Worm (Caenorhabditis elegans) whole organism, late embryonic: Measurements from ENCODE around the gene VY10G11R.1.

Experiments
- C38D4.7 ChIP-seq: fragments of 200-800 bp; sonication (Bioruptor generic); optimal IDR thresholded peaks from 2 replicates; lab custom pipeline; 2018; ENCODE audit warnings: mild to moderate bottlenecking, missing genetic modification characterization, moderate library complexity, missing compliant biosample characterization
- F13H6.1 ChIP-seq: sonication (generic microtip); optimal IDR thresholded peaks from 2 replicates; lab custom pipeline; 2016; ENCODE audit warnings: missing genetic modification characterization, missing compliant biosample characterization
- K09A11.1 ChIP-seq: sonication (generic microtip); optimal IDR thresholded peaks from 2 replicates; lab custom pipeline; 2017; ENCODE audit warnings: antibody characterized with exemption, mild to moderate bottlenecking, missing genetic modification characterization, missing compliant biosample characterization; ENCODE audit not compliant: insufficient read depth
- T23F11.4 ChIP-seq: fragments of 200-800 bp; sonication (Bioruptor generic); optimal IDR thresholded peaks from 2 replicates; lab custom pipeline; 2018; ENCODE audit warnings: mild to moderate bottlenecking, missing genetic modification characterization, missing compliant biosample characterization
- Y22D7AL.16 ChIP-seq: sonication (generic microtip); optimal IDR thresholded peaks from 2 replicates; lab custom pipeline; 2016; ENCODE audit warnings: missing genetic modification characterization, missing compliant biosample characterization
- ahr-1 ChIP-seq: sonication (generic microtip); optimal IDR thresholded peaks from 2 replicates; lab custom pipeline; 2016; ENCODE audit warnings: missing genetic modification characterization, missing compliant biosample characterization
- ama-1 ChIP-seq: fragments of 150-350 bp; optimal IDR thresholded peaks from 2 replicates; lab custom pipeline; 2014
- ceh-14 ChIP-seq: sonication (generic microtip); optimal IDR thresholded peaks from 2 replicates; lab custom pipeline; 2016; ENCODE audit warnings: missing genotype, missing genetic modification characterization, missing compliant biosample characterization
- ceh-18 ChIP-seq: sonication (generic microtip); optimal IDR thresholded peaks from 2 replicates; lab custom pipeline; 2016; ENCODE audit warnings: missing genetic modification characterization, missing compliant biosample characterization
- ceh-19 ChIP-seq: fragments of 200-800 bp; sonication (Bioruptor generic); optimal IDR thresholded peaks from 2 replicates; lab custom pipeline; 2018; ENCODE audit warnings: mild to moderate bottlenecking, missing genetic modification characterization, missing compliant biosample characterization
- ceh-22 ChIP-seq: sonication (generic microtip); optimal IDR thresholded peaks from 2 replicates; lab custom pipeline; 2017; ENCODE audit warnings: missing biosample characterization, missing genetic modification characterization
- ceh-31 ChIP-seq: sonication (generic microtip); optimal IDR thresholded peaks from 2 replicates; lab custom pipeline; 2016; ENCODE audit warnings: missing genetic modification characterization, missing compliant biosample characterization
- ceh-34 ChIP-seq: sonication (generic microtip); optimal IDR thresholded peaks from 2 replicates; lab custom pipeline; 2016; ENCODE audit warnings: mild to moderate bottlenecking, missing genetic modification characterization, missing compliant biosample characterization
- ceh-45 ChIP-seq: fragments of 200-800 bp; sonication (Bioruptor generic); IDR thresholded peaks from 2 replicates; pipeline ENCODE4 v1.3.6; 2022; ENCODE audit warnings: missing genetic modification reagents, missing genetic modification characterization, missing compliant biosample characterization
- ceh-48 ChIP-seq: sonication (generic microtip); optimal IDR thresholded peaks from 2 replicates; lab custom pipeline; 2016; ENCODE audit warnings: missing genetic modification characterization, inconsistent platforms, missing compliant biosample characterization
- ceh-6 ChIP-seq: fragments of 200-800 bp; sonication (Bioruptor generic); optimal IDR thresholded peaks from 2 replicates; lab custom pipeline; 2018; ENCODE audit warnings: mild to moderate bottlenecking, missing genetic modification characterization, missing compliant biosample characterization
- che-1 ChIP-seq: sonication (generic microtip); optimal IDR thresholded peaks from 2 replicates; lab custom pipeline; 2016; ENCODE audit warnings: mild to moderate bottlenecking, missing genetic modification characterization, missing compliant biosample characterization
- elt-2 ChIP-seq: sonication (generic microtip); optimal IDR thresholded peaks from 2 replicates; lab custom pipeline; 2016; ENCODE audit warnings: missing genetic modification reagents, missing genetic modification characterization, missing compliant biosample characterization
- elt-4 ChIP-seq: sonication (generic microtip); optimal IDR thresholded peaks from 2 replicates; lab custom pipeline; 2016; ENCODE audit warnings: missing genetic modification characterization, missing compliant biosample characterization
- eyg-1 ChIP-seq: sonication (generic microtip); optimal IDR thresholded peaks from 2 replicates; lab custom pipeline; 2016; ENCODE audit warnings: missing genotype, missing genetic modification characterization, missing compliant biosample characterization
- fax-1 ChIP-seq: sonication (generic microtip); optimal IDR thresholded peaks from 2 replicates; lab custom pipeline; 2016; ENCODE audit warnings: missing genotype, missing genetic modification characterization, missing compliant biosample characterization
- fkh-10 ChIP-seq: fragments of 150-350 bp; optimal IDR thresholded peaks from 2 replicates; lab custom pipeline; 2014; ENCODE audit warnings: missing biosample characterization, missing genetic modification reagents, missing genetic modification characterization
- fkh-6 ChIP-seq: sonication (generic microtip); optimal IDR thresholded peaks from 2 replicates; lab custom pipeline; 2016; ENCODE audit warnings: missing genetic modification characterization, missing compliant biosample characterization
- hlh-13 ChIP-seq: fragments of 200-800 bp; sonication (Bioruptor generic); optimal IDR thresholded peaks from 2 replicates; lab custom pipeline; 2018; ENCODE audit warnings: mild to moderate bottlenecking, missing genetic modification characterization, missing compliant biosample characterization
- hlh-15 ChIP-seq: sonication (generic microtip); optimal IDR thresholded peaks from 2 replicates; lab custom pipeline; 2016; ENCODE audit warnings: missing genetic modification characterization, missing compliant biosample characterization
- hlh-30 ChIP-seq: sonication (generic microtip); optimal IDR thresholded peaks from 2 replicates; lab custom pipeline; 2017; ENCODE audit warnings: antibody characterized with exemption, missing genetic modification characterization, missing compliant biosample characterization; ENCODE audit not compliant: insufficient read depth
- lim-6 ChIP-seq: sonication (generic microtip); optimal IDR thresholded peaks from 2 replicates; lab custom pipeline; 2016; ENCODE audit warnings: missing genetic modification characterization, missing compliant biosample characterization
- lin-11 ChIP-seq: fragments of 200-800 bp; sonication (Bioruptor generic); optimal IDR thresholded peaks from 2 replicates; lab custom pipeline; 2018; ENCODE audit warnings: mild to moderate bottlenecking, missing genetic modification characterization, missing compliant biosample characterization
- madf-2 ChIP-seq: sonication (generic microtip); optimal IDR thresholded peaks from 2 replicates; lab custom pipeline; 2017; ENCODE audit warnings: missing genetic modification characterization, missing compliant biosample characterization
- nhr-11 ChIP-seq: fragments of 150-350 bp; optimal IDR thresholded peaks from 2 replicates; lab custom pipeline; 2014; ENCODE audit warnings: missing biosample characterization, missing genetic modification characterization
- nhr-232 ChIP-seq: sonication (generic microtip); optimal IDR thresholded peaks from 2 replicates; lab custom pipeline; 2016; ENCODE audit warnings: missing genetic modification characterization, missing compliant biosample characterization
- pag-3 ChIP-seq: sonication (generic microtip); optimal IDR thresholded peaks from 2 replicates; lab custom pipeline; 2016; ENCODE audit warnings: missing compliant biosample characterization, missing genetic modification characterization, borderline replicate concordance
- pat-9 ChIP-seq: fragments of 200-800 bp; sonication (Bioruptor generic); optimal IDR thresholded peaks from 2 replicates; lab custom pipeline; 2018; ENCODE audit warnings: mild to moderate bottlenecking, missing genetic modification characterization, moderate library complexity, missing compliant biosample characterization
- pax-1 ChIP-seq: fragments of 150-350 bp; optimal IDR thresholded peaks from 2 replicates; lab custom pipeline; 2014; ENCODE audit warnings: missing biosample characterization, missing genetic modification characterization
- pha-2 ChIP-seq: sonication (generic microtip); optimal IDR thresholded peaks from 2 replicates; lab custom pipeline; 2017; ENCODE audit warnings: mild to moderate bottlenecking, missing genetic modification characterization, missing compliant biosample characterization
- pha-4 ChIP-seq: fragments of 150-350 bp; optimal IDR thresholded peaks from 2 replicates; lab custom pipeline; 2018; ENCODE audit warnings: missing biosample characterization, missing genetic modification reagents, missing genetic modification characterization
- pqm-1 ChIP-seq: sonication (generic microtip); optimal IDR thresholded peaks from 2 replicates; lab custom pipeline; 2016; ENCODE audit warnings: missing genetic modification characterization, missing compliant biosample characterization
- pros-1 ChIP-seq: fragments of 150-350 bp; optimal IDR thresholded peaks from 2 replicates; lab custom pipeline; 2014; ENCODE audit warnings: missing biosample characterization, missing genetic modification reagents, missing genetic modification characterization
- ref-2 ChIP-seq: sonication (generic microtip); optimal IDR thresholded peaks from 2 replicates; lab custom pipeline; 2016; ENCODE audit warnings: missing genetic modification characterization, missing compliant biosample characterization
- rnt-1 ChIP-seq: sonication (generic microtip); optimal IDR thresholded peaks from 2 replicates; lab custom pipeline; 2016; ENCODE audit warnings: missing genetic modification characterization, missing compliant biosample characterization
- sox-2 ChIP-seq: fragments of 200-800 bp; sonication (Bioruptor generic); IDR thresholded peaks from 2 replicates; pipeline ENCODE4 v1.3.6; 2022; ENCODE audit warnings: missing genetic modification reagents, missing genetic modification characterization, missing compliant biosample characterization
- sox-4 ChIP-seq: sonication (generic microtip); optimal IDR thresholded peaks from 2 replicates; lab custom pipeline; 2017; ENCODE audit warnings: mild to moderate bottlenecking, missing genetic modification characterization, inconsistent platforms, missing compliant biosample characterization
- syd-9 ChIP-seq: sonication (generic microtip); optimal IDR thresholded peaks from 2 replicates; lab custom pipeline; 2016; ENCODE audit warnings: mild to moderate bottlenecking, missing genetic modification characterization, moderate library complexity, missing compliant biosample characterization
- tbx-2 ChIP-seq: sonication (generic microtip); optimal IDR thresholded peaks from 2 replicates; lab custom pipeline; 2016; ENCODE audit warnings: missing genetic modification characterization, missing compliant biosample characterization
- tbx-7 ChIP-seq: sonication (generic microtip); optimal IDR thresholded peaks from 2 replicates; lab custom pipeline; 2016; ENCODE audit warnings: missing genotype, missing genetic modification characterization, missing compliant biosample characterization
- ttx-3 ChIP-seq: sonication (generic microtip); optimal IDR thresholded peaks from 2 replicates; lab custom pipeline; 2016; ENCODE audit warnings: missing genetic modification reagents, missing genetic modification characterization, missing compliant biosample characterization
- unc-42 ChIP-seq: sonication (generic microtip); optimal IDR thresholded peaks from 2 replicates; lab custom pipeline; 2016; ENCODE audit warnings: missing genotype, missing genetic modification characterization, missing compliant biosample characterization
- unc-55 ChIP-seq: sonication (generic microtip); optimal IDR thresholded peaks from 2 replicates; lab custom pipeline; 2017; ENCODE audit warnings: missing biosample characterization, missing genetic modification reagents, missing genetic modification characterization
- unc-86 ChIP-seq: sonication (generic microtip); optimal IDR thresholded peaks from 2 replicates; lab custom pipeline; 2016; ENCODE audit warnings: missing genetic modification characterization, missing compliant biosample characterization
- ztf-16 ChIP-seq: sonication (generic microtip); optimal IDR thresholded peaks from 2 replicates; lab custom pipeline; 2017; ENCODE audit warnings: missing genetic modification characterization, missing compliant biosample characterization

Gene VY10G11R.1

DNA sequence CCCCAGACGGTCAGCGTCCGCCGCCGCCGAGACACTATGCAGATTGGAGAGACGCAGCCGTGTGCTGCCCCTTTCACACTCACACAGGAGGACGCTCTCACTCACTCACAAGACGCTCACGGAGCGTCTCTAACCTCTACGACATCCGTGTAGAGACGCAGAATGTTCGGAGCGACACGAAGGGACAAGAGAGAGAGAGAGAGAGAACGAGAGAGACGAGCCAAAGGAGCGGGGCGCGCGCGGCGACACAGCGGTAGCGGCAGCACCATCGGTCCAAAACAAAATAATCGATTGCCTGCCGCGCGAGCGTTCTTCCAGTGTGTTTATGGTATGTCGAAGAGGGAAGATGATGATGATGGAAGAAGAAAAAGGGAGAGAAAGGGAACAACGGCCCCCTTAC is 21.5 kb upstream of the VY10G11R.1 start (continued):
- TF ChIP-seq ceh-31 (tag; lab: Kevin White, UChicago) (peak; percentile 89), lim-6 (no peak), unc-86 (tag; lab: Kevin White, UChicago) (no peak), ahr-1 (tag; lab: Kevin White, UChicago) (no peak), pha-2 (tag; lab: Kevin White, UChicago) (no peak), hlh-13 (no peak), fkh-10 (no peak), T23F11.4 (GFP tag; lab: Kevin White, UChicago) (peak; percentile 6), ceh-34 (tag; lab: Kevin White, UChicago) (peak; percentile 80), ztf-16 (peak; percentile 11), fkh-6 (tag; lab: Kevin White, UChicago) (peak; percentile 45), ceh-6 (GFP tag; lab: Kevin White, UChicago) (no peak), syd-9 (peak; percentile 64), C38D4.7 (GFP tag; lab: Kevin White, UChicago) (no peak), fax-1 (tag; lab: Kevin White, UChicago) (peak; percentile 19), lin-11 (no peak), elt-2 (tag; lab: Kevin White, UChicago) (no peak), rnt-1 (tag; lab: Kevin White, UChicago) (peak; percentile 88), ttx-3 (tag; lab: Kevin White, UChicago) (no peak), tbx-7 (tag; lab: Kevin White, UChicago) (peak; percentile 27), ceh-19 (GFP tag; lab: Kevin White, UChicago) (peak; percentile 34), pat-9 (no peak), pqm-1 (tag; lab: Kevin White, UChicago) (peak; percentile 17), eyg-1 (peak; percentile 42), che-1 (tag; lab: Kevin White, UChicago) (no peak), pax-1 (no peak), tbx-2 (tag; lab: Kevin White, UChicago) (peak; percentile 92), ceh-14 (tag; lab: Kevin White, UChicago) (peak; percentile 48), sox-2 (GFP tag; lab: Robert Waterston, UW) (no peak), Y22D7AL.16 (tag; lab: Kevin White, UChicago) (no peak), pag-3 (no peak), ref-2 (tag; lab: Kevin White, UChicago) (peak; percentile 90), hlh-15 (tag; lab: Kevin White, UChicago) (no peak), hlh-30 (tag; lab: Kevin White, UChicago) (peak; percentile 80), ceh-22 (no peak), ceh-48 (tag; lab: Kevin White, UChicago) (peak; percentile 95), madf-2 (tag; lab: Kevin White, UChicago) (no peak), nhr-232 (no peak), unc-42 (tag; lab: Kevin White, UChicago) (peak; percentile 39), K09A11.1 (tag; lab: Kevin White, UChicago) (peak; percentile 75), ceh-45 (no peak), elt-4 (no peak), ama-1 (lab: Kevin White, UChicago) (no peak), ceh-18 (tag; lab: Kevin White, UChicago) (peak; percentile 77), pha-4 (tag; lab: Kevin White, UChicago) (no peak), unc-55 (peak; percentile 86), pros-1 (peak; percentile 96), nhr-11 (tag; lab: Kevin White, UChicago) (no peak), F13H6.1 (tag; lab: Kevin White, UChicago) (peak; percentile 62), sox-4 (tag; lab: Kevin White, UChicago) (no peak)
